Fruit fly (Drosophila melanogaster) S2 (cell line): ENCODE data around the gene CG32391.

Experiments used
- CG8478 ChIP-seq: fragments of >200 bp; optimal IDR thresholded peaks from 2 replicates; lab custom pipeline; 2018
- CTCF ChIP-seq, 2 experiments: fragments of >200 bp; optimal IDR thresholded peaks; 2 replicates each; lab custom pipeline; 2018

- TF ChIP-seq CG8478 (lab: Kevin White, UChicago) (no peak), CTCF (optimal IDR thresholded peaks at IDR 0.05; lab: Kevin White, UChicago) (no peak)
Measured at dm6 chr3L:7058401-7058999, 10.5 kb downstream of the CG32391 start.
